Fruit fly (Drosophila melanogaster) whole organism, prepupa: Measurements from ENCODE around the gene Tsr1.

Experiments used
- CG15336 ChIP-seq: fragments of 200-800 bp; sonication (Bioruptor generic); IDR thresholded peaks from 2 replicates; pipeline ENCODE4 v1.3.6; 2022; ENCODE audit warnings: missing biosample characterization, missing genetic modification characterization
- CG1621 ChIP-seq: fragments of 200-800 bp; sonication (Bioruptor generic); optimal IDR thresholded peaks from 3 replicates; lab custom pipeline; 2018; ENCODE audit warnings: missing biosample characterization, mild to moderate bottlenecking, missing genetic modification characterization
- CG3032 ChIP-seq: fragments of 200-800 bp; optimal IDR thresholded peaks from 2 replicates; lab custom pipeline; 2019; ENCODE audit warnings: missing biosample characterization, mild to moderate bottlenecking, missing genetic modification characterization, moderate library complexity
- CG6163 ChIP-seq: fragments of 200-800 bp; sonication (Bioruptor generic); IDR thresholded peaks from 3 replicates; pipeline ENCODE4 v1.3.6; 2022; ENCODE audit warnings: missing biosample characterization, missing genetic modification characterization
- CG7368 ChIP-seq: fragments of 200-800 bp; sonication (Bioruptor generic); optimal IDR thresholded peaks from 3 replicates; lab custom pipeline; 2016; ENCODE audit warnings: missing biosample characterization, missing genetic modification characterization
- CG8119 ChIP-seq: fragments of 200-800 bp; sonication (Bioruptor generic); IDR thresholded peaks from 3 replicates; pipeline ENCODE4 v1.3.6; 2022; ENCODE audit warnings: missing biosample characterization, missing genetic modification characterization
- Lpt ChIP-seq: fragments of 200-800 bp; sonication (Bioruptor generic); optimal IDR thresholded peaks from 3 replicates; lab custom pipeline; 2016; ENCODE audit warnings: missing biosample characterization, missing genetic modification characterization
- Met ChIP-seq: fragments of 200-800 bp; sonication (Bioruptor generic); optimal IDR thresholded peaks from 3 replicates; lab custom pipeline; 2016; ENCODE audit warnings: missing biosample characterization, missing genetic modification characterization
- OdsH ChIP-seq: fragments of 200-800 bp; sonication (Bioruptor generic); optimal IDR thresholded peaks from 3 replicates; lab custom pipeline; 2016; ENCODE audit warnings: missing biosample characterization, missing genetic modification characterization
- Sox102F ChIP-seq: fragments of 200-800 bp; sonication (Bioruptor generic); optimal IDR thresholded peaks from 2 replicates; lab custom pipeline; 2016; ENCODE audit warnings: missing biosample characterization, mild to moderate bottlenecking, missing genetic modification characterization
- fd85E ChIP-seq: fragments of 200-800 bp; sonication (Bioruptor generic); optimal IDR thresholded peaks from 3 replicates; lab custom pipeline; 2016; ENCODE audit warnings: missing biosample characterization, missing genetic modification characterization
- spab ChIP-seq: fragments of 200-800 bp; sonication (Bioruptor generic); optimal IDR thresholded peaks from 2 replicates; lab custom pipeline; 2017; ENCODE audit warnings: missing biosample characterization, mild to moderate bottlenecking, missing genetic modification characterization, missing genetic modification reagents
- vri ChIP-seq: fragments of 200-800 bp; sonication (Bioruptor generic); optimal IDR thresholded peaks from 3 replicates; lab custom pipeline; 2016; ENCODE audit warnings: missing biosample characterization, mild to moderate bottlenecking, missing genetic modification characterization

- TF ChIP-seq OdsH (GFP tag; lab: Kevin White, UChicago): no peak
- no peak for TF ChIP-seq CG6163
- no peak for TF ChIP-seq Lpt
- TF ChIP-seq CG7368 (GFP tag; lab: Kevin White, UChicago): no peak
- no peak for TF ChIP-seq CG15336
- no peak for TF ChIP-seq Sox102F (GFP tag; lab: Kevin White, UChicago)
- TF ChIP-seq fd85E (GFP tag; lab: Kevin White, UChicago): no peak
- no peak for TF ChIP-seq CG8119 (GFP tag; lab: Robert Waterston, UW)
- TF ChIP-seq CG1621: no peak
- no peak for TF ChIP-seq spab (GFP tag; lab: Kevin White, UChicago)
- TF ChIP-seq Met: no peak
- no peak for TF ChIP-seq vri (GFP tag; lab: Kevin White, UChicago)
- no peak for TF ChIP-seq CG3032 (tag; lab: Kevin White, UChicago)
Observed at dm6 chr3L:21371230-21371629, 36.2 kb downstream of the Tsr1 start.
